Worm (Caenorhabditis elegans) whole organism, midembryonic: Measurements from ENCODE around the gene hid-1.

Experiments
- T22C8.4 ChIP-seq: fragments of 200-800 bp; sonication (Bioruptor generic); IDR thresholded peaks from 2 replicates; pipeline ENCODE4 v1.3.6; 2022; ENCODE audit warnings: missing genetic modification characterization, missing compliant biosample characterization
- cog-1 ChIP-seq: sonication (generic microtip); optimal IDR thresholded peaks from 2 replicates; lab custom pipeline; 2016; ENCODE audit warnings: missing genetic modification characterization, missing compliant biosample characterization
- flt-1 ChIP-seq: fragments of 200-800 bp; sonication (Bioruptor generic); IDR thresholded peaks from 2 replicates; pipeline ENCODE4 v1.3.6; 2022; ENCODE audit warnings: missing genetic modification characterization, missing compliant biosample characterization
- klf-2 ChIP-seq: fragments of 200-800 bp; sonication (Bioruptor generic); conservative IDR thresholded peaks from 2 replicates; pipeline ENCODE4 v1.3.6; 2022; ENCODE audit warnings: missing genetic modification reagents, missing genetic modification characterization, missing compliant biosample characterization
- med-1 ChIP-seq: sonication (generic microtip); optimal IDR thresholded peaks from 2 replicates; lab custom pipeline; 2017; ENCODE audit warnings: missing genetic modification characterization, mild to moderate bottlenecking, missing compliant biosample characterization, antibody characterized with exemption, missing genetic modification reagents; ENCODE audit not compliant: insufficient read depth
- ref-1 ChIP-seq: fragments of 200-800 bp; sonication (Bioruptor generic); conservative IDR thresholded peaks from 2 replicates; pipeline ENCODE4 v1.3.6; 2022; ENCODE audit warnings: missing genetic modification reagents, missing genetic modification characterization, missing compliant biosample characterization
- tab-1 ChIP-seq: fragments of 200-800 bp; sonication (Bioruptor generic); IDR thresholded peaks from 2 replicates; pipeline ENCODE4 v1.3.6; 2022; ENCODE audit warnings: missing genetic modification characterization, missing compliant biosample characterization
- ztf-23 ChIP-seq: fragments of 200-800 bp; sonication (Bioruptor generic); IDR thresholded peaks from 2 replicates; pipeline ENCODE4 v1.3.6; 2022; ENCODE audit warnings: missing genetic modification reagents, missing genetic modification characterization, missing compliant biosample characterization
- ztf-29 ChIP-seq: fragments of 200-800 bp; sonication (Bioruptor generic); IDR thresholded peaks from 2 replicates; pipeline ENCODE4 v1.3.6; 2022; ENCODE audit warnings: missing genetic modification reagents, missing genetic modification characterization, missing compliant biosample characterization

The hid-1 gene

DNA sequence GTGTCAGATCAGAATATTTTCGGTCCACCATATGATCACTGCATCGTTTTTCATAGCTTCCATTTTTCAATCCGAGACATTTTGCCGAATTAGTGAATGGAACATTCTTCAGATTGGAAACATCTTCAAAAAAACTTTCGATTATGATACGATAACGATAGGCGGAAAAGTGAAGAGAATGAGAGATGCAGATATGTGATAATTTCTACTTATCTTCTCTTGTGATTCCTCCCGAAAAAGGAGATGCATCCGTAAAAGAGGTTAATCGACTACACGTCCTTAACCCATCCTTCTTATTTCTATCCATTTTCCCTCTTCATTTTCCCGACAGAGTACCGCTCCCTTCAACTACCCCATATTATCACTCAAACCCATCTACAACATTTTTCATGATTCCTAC is 5.8 kb upstream of the hid-1 start, which contains the start of gene K02E10.4:
TSS of gene K02E10.4 (plus strand) at position 186 of the 400 bp plus-strand sequence.
- TF ChIP-seq med-1 (GFP tag; lab: Kevin White, UChicago) (no peak), ref-1 (GFP tag; lab: Robert Waterston, UW) (no peak), ztf-29 (GFP tag; lab: Robert Waterston, UW) (no peak), tab-1 (GFP tag; lab: Robert Waterston, UW) (no peak), cog-1 (tag; lab: Kevin White, UChicago) (no peak), T22C8.4 (GFP tag; lab: Robert Waterston, UW) (no peak), ztf-23 (GFP tag; lab: Robert Waterston, UW) (no peak), flt-1 (GFP tag; lab: Robert Waterston, UW) (no peak), klf-2 (GFP tag; lab: Robert Waterston, UW) (no peak)

DNA sequence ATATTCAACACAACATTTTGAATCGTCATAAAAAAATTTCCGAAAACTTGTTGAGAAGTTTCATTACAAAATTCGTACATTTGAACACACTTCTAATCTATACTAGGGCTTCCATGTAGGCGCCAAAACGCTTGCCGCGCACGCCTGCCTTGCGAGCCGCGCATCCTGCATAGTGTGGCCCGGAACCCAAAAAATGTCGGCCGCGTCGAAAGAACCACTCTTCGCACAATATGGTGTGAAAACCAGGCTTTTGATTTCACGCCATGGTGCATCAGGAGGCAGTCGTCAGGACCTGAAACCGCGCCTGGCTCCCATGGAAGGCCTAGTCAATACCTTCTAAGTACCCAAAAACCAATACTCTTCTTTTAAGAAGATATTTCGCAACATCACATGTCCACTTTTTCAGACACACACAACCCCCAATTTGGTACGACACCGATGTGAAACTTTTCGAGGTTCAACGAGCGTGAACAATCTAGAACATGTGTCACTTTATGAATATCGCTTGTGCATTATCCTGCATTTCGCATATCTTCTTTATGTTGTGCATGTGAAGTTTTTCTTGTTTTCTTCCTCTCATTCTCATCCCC is 4.8 kb downstream of the hid-1 start:
- TF ChIP-seq T22C8.4 (GFP tag; lab: Robert Waterston, UW), result no peak
- TF ChIP-seq cog-1 (tag; lab: Kevin White, UChicago), result no peak

DNA sequence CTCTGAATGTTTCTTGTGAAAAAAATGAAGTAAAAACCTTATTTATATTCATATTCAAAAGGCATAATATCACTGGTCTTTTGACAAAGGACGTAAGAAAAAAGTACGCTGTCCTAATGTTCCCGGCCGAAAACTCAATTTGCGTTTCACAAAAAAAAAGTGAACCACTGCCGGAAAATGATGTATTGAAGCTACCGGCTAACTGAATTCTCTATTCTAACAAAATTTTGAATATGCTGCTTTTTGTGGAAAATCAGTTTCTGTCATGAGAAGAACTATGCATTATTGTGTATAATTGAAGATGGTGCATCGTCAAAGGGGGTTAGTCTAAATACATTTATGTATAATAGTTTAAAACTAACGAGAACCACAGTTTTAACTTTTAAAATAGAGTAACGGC is 5.4 kb downstream of the hid-1 start:
- TF ChIP-seq cog-1 (tag; lab: Kevin White, UChicago) (no peak), tab-1 (GFP tag; lab: Robert Waterston, UW) (no peak), med-1 (GFP tag; lab: Kevin White, UChicago) (no peak)

DNA sequence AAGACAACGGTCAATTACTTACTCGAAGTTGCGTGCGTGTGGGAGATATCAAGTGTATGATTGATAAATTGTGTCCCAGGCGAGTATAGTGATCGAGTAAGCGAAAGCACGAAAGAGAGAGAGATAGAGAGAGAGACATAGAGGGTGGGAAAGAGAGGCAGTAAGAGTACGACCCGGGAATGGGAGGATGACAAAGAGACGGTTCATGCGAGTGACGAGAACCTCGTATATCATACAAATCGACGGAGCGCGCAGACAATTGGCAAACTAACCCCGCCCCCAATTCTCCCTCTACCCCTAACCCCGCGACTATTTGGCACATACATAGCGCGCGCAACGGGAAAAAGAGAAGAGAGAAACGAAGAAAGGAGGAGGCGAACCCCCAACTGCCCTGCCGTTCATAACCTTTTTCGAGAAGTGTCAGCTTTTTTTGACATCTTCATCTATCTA is 7.0 kb downstream of the hid-1 start, which contains the start of gene rabr-1:
TSS of gene rabr-1 (plus strand) at position 316 of the 450 bp plus-strand sequence.
- TF ChIP-seq ztf-23 (GFP tag; lab: Robert Waterston, UW) (no peak), tab-1 (GFP tag; lab: Robert Waterston, UW) (0 out of 2 replicates have a peak, but pooled peaks have one; percentile 56), klf-2 (GFP tag; lab: Robert Waterston, UW) (no peak), med-1 (GFP tag; lab: Kevin White, UChicago) (no peak)

DNA sequence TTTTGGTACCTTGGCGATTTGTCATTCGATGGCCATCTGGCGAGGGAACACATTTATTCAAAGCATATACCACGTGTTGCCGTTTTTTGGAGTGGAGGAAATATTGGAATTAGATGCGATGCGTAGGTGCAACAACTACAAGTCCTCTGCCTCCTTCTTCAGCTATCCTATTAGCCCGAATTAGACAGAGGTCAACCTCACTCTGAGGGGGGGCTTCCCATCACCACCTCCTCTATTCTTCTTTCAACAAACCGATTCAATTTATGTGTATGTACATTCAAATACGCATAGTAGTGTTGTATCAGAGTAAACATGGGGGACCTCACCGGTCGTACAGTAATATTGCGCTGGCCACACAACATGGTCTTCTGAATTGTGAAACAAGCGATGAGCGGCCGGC is 9.0 kb downstream of the hid-1 start:
- TF ChIP-seq ref-1 (GFP tag; lab: Robert Waterston, UW) (no peak), ztf-23 (GFP tag; lab: Robert Waterston, UW) (no peak), flt-1 (GFP tag; lab: Robert Waterston, UW) (no peak), klf-2 (GFP tag; lab: Robert Waterston, UW) (no peak), ztf-29 (GFP tag; lab: Robert Waterston, UW) (0 out of 2 replicates have a peak, but pooled peaks have one; percentile 23)

DNA sequence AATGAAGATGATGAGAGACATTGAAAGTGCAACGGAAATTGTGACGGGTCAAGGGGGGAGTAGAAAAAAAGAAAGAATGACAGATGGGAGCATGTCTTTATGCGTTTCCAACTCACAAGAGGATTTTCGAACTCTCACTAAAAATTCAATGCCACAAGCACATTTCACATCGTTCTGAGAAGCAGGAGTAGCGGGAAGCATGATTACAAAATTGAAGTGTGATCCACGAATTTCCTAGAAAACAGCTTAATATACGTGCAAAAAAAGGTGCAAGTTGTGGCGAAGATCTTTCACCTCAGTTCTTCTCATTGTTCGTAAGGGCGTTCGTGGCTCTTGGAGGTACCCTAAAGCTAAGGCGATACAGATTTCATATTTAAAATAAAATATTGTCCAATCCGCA is 17.9 kb downstream of the hid-1 start:
- TF ChIP-seq ztf-23 (GFP tag; lab: Robert Waterston, UW) (no peak), flt-1 (GFP tag; lab: Robert Waterston, UW) (no peak), cog-1 (tag; lab: Kevin White, UChicago) (no peak), med-1 (GFP tag; lab: Kevin White, UChicago) (no peak), klf-2 (GFP tag; lab: Robert Waterston, UW) (no peak), T22C8.4 (GFP tag; lab: Robert Waterston, UW) (no peak), tab-1 (GFP tag; lab: Robert Waterston, UW) (no peak), ztf-29 (GFP tag; lab: Robert Waterston, UW) (no peak), ref-1 (GFP tag; lab: Robert Waterston, UW) (no peak)

DNA sequence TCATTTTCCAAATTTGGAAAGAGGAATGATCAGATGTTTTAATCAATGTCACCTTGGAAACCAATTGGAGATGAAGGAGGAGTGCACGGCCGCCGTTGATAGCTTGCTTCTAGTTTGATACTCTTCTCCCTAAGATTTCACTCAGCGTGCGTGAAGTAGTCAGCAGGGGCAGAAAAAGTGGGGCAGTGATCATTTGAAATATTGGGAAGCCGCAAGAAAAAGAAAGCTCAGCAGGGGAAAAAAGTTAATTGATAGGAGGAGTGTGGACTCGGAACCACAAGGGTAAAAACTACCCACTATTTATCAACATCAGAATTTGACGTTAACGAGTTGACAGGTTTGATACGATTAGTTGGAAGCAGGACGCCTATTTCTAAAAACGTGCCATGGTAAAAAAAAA is 19.6 kb downstream of the hid-1 start, which contains the start of gene K02E10.7:
TSS of gene K02E10.7 (minus strand) at position 101 of the 400 bp plus-strand sequence.
- no peak for TF ChIP-seq med-1 (GFP tag; lab: Kevin White, UChicago)
- TF ChIP-seq tab-1 (GFP tag; lab: Robert Waterston, UW), result no peak
- TF ChIP-seq cog-1 (tag; lab: Kevin White, UChicago), result no peak
- no peak for TF ChIP-seq ztf-29 (GFP tag; lab: Robert Waterston, UW)
- no peak for TF ChIP-seq ztf-23 (GFP tag; lab: Robert Waterston, UW)
- TF ChIP-seq T22C8.4 (GFP tag; lab: Robert Waterston, UW), result no peak
- no peak for TF ChIP-seq ref-1 (GFP tag; lab: Robert Waterston, UW)
- no peak for TF ChIP-seq flt-1 (GFP tag; lab: Robert Waterston, UW)
- no peak for TF ChIP-seq klf-2 (GFP tag; lab: Robert Waterston, UW)

DNA sequence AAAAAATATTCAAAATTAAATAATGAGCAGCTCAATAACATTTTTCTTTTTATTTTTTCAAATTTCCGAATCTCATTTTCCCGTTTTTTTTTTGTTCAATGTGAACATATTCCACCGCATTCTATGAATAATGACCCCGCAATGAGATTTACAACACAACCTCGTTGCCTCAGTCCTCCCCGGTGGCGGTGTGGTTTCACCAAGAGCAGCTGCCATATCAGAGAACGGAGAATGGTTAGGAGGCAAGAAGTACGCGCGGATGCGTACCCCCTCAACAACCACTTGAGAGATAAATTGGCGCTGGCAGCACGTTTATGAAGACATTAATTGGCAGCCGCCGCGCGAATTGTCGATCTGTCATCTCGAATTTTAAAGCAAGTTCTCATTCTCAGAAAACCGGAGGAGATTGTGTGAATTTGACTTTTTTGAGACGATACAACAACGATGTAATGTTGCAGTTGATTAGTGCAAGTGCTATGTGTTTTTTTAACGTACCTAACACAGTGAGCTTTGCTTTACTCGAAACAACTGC is 24.9 kb downstream of the hid-1 start:
- TF ChIP-seq med-1 (GFP tag; lab: Kevin White, UChicago) (no peak), T22C8.4 (GFP tag; lab: Robert Waterston, UW) (no peak), cog-1 (tag; lab: Kevin White, UChicago) (peak; percentile 22)

DNA sequence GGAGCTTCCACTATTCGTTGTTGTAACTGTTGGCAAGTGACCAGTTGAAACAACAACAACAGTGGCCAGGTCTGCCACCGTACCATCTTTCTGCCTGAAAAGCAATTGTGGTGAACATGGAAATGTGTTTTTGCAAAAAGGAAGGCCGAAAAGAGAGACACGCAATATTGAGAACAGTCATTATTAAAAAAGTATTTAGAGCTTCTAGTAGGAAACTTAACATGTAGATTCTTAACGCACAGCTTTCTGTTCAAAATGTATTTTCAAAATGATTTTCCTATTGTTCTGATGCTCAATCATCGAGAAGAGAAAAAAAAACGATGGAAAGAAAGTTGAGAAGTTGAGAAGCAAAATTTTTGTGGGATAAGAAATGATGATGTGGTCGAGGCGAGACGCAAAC is 26.4 kb downstream of the hid-1 start, which contains the start of gene syg-1:
TSS of gene syg-1 (minus strand) at position 101 of the 400 bp plus-strand sequence.
- no peak for TF ChIP-seq tab-1 (GFP tag; lab: Robert Waterston, UW)
- TF ChIP-seq klf-2 (GFP tag; lab: Robert Waterston, UW), result no peak
- no peak for TF ChIP-seq flt-1 (GFP tag; lab: Robert Waterston, UW)
- no peak for TF ChIP-seq med-1 (GFP tag; lab: Kevin White, UChicago)
- TF ChIP-seq cog-1 (tag; lab: Kevin White, UChicago), result no peak
- TF ChIP-seq ref-1 (GFP tag; lab: Robert Waterston, UW), result no peak
- no peak for TF ChIP-seq ztf-29 (GFP tag; lab: Robert Waterston, UW)
- no peak for TF ChIP-seq ztf-23 (GFP tag; lab: Robert Waterston, UW)
- TF ChIP-seq T22C8.4 (GFP tag; lab: Robert Waterston, UW), result no peak
